5 fruit fly cellular contexts compared by ENCODE assay signal in the genomic region with DNA sequence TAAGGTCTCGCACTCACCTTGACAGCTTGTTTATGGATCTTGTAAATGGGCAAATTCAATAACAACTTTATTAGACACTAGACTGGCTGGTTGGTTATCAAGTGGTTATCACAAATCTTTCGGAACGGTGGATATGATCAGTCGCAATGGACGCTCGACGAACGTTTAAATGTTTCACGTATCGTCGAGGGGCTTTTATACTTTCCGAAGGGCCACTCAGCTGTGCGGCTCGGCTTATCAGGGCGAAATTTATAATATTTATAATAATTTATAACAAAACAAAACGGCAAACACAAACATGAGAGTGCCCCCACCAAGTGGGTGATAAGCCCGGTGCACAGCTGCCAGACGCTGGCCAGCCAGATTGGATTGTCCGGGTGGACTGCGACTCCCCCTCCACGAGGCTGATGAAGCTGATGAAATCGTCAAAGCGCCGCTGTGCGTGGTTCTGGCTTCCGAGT.
TF ChIP-seq lines count a peak whose summit lies in the region.

Gene CG10621 (minus strand): TSS at position 177 of the 461 bp plus-strand sequence.

- no peak for TF ChIP-seq CTCF in whole organism, embryonic (GFP tag; optimal IDR thresholded peaks at IDR 0.05; lab: Kevin White, UChicago)

TF ChIP-seq in whole organism, adult, 20 proteins besides CTCF, POLR2A, EP300 and RAD21:
- TF ChIP-seq tj (GFP tag; optimal IDR thresholded peaks at IDR 0.05; lab: Kevin White, UChicago) (peak; percentile 40), CG14711 (tag; optimal IDR thresholded peaks at IDR 0.05; lab: Kevin White, UChicago) (no peak), CG33017 (tag; optimal IDR thresholded peaks at IDR 0.05; lab: Kevin White, UChicago) (peak; percentile 37), Clk (GFP tag; optimal IDR thresholded peaks at IDR 0.05; lab: Kevin White, UChicago) (peak; percentile 5), kay (GFP tag; lab: Kevin White, UChicago; ENCODE audit: borderline replicate concordance) (peak; percentile 92), cnc (optimal IDR thresholded peaks at IDR 0.05; lab: Kevin White, UChicago) (no peak), CG12768 (GFP tag; optimal IDR thresholded peaks at IDR 0.05; lab: Kevin White, UChicago) (peak; percentile 41), Mnt (GFP tag; optimal IDR thresholded peaks at IDR 0.05; lab: Kevin White, UChicago) (peak; percentile 67), CG11617 (GFP tag; optimal IDR thresholded peaks at IDR 0.05; lab: Kevin White, UChicago) (no peak), cic (GFP tag; optimal IDR thresholded peaks at IDR 0.05; lab: Kevin White, UChicago) (peak; percentile 85)
TF ChIP-seq in whole organism, adult: peak in this region for 7.

TF ChIP-seq in whole organism, embryonic, 481 proteins besides CTCF, POLR2A, EP300 and RAD21 (continues in another document):
- TF ChIP-seq kah (GFP tag; optimal IDR thresholded peaks at IDR 0.05; lab: Kevin White, UChicago) (no peak), caup (GFP tag; optimal IDR thresholded peaks at IDR 0.05; lab: Kevin White, UChicago; ENCODE audit: severe bottlenecking) (peak; percentile 33), Six4 (GFP tag; optimal IDR thresholded peaks at IDR 0.05; lab: Kevin White, UChicago) (no peak), lbe (GFP tag; optimal IDR thresholded peaks at IDR 0.05; lab: Kevin White, UChicago) (peak; percentile 51), maf-S (GFP tag; optimal IDR thresholded peaks at IDR 0.05; lab: Kevin White, UChicago) (no peak), gro (GFP tag; optimal IDR thresholded peaks at IDR 0.05; lab: Kevin White, UChicago) (peak; percentile 37), CG34376 (GFP tag; optimal IDR thresholded peaks at IDR 0.05; lab: Kevin White, UChicago) (peak; percentile 99), Oaz (GFP tag; IDR thresholded peaks at IDR 0.05; lab: Robert Waterston, UW) (no peak), fd3F (GFP tag; optimal IDR thresholded peaks at IDR 0.05; lab: Kevin White, UChicago) (no peak), exex (tag; optimal IDR thresholded peaks at IDR 0.05; lab: Kevin White, UChicago) (peak; percentile 89), CG11695 (GFP tag; IDR thresholded peaks at IDR 0.05; lab: Robert Waterston, UW) (no peak), Camta (GFP tag; optimal IDR thresholded peaks at IDR 0.05; lab: Kevin White, UChicago) (no peak), Eip74EF (GFP tag; optimal IDR thresholded peaks at IDR 0.05; lab: Kevin White, UChicago) (no peak), CG13287 (GFP tag; IDR thresholded peaks at IDR 0.05; lab: Robert Waterston, UW; ENCODE audit: partially characterized antibody) (peak; percentile 29; the same call in 1 of the 2 replicates), fd96Cb (tag; optimal IDR thresholded peaks at IDR 0.05; lab: Kevin White, UChicago) (no peak), CG7556 (GFP tag; optimal IDR thresholded peaks at IDR 0.05; lab: Kevin White, UChicago) (no peak), CG10462 (GFP tag; optimal IDR thresholded peaks at IDR 0.05; lab: Kevin White, UChicago) (no peak), CG4730 (GFP tag; IDR thresholded peaks at IDR 0.05; lab: Robert Waterston, UW) (no peak), CG12104 (GFP tag; optimal IDR thresholded peaks at IDR 0.05; lab: Kevin White, UChicago) (no peak)

TF ChIP-seq in whole organism, prepupa, 60 proteins besides CTCF, POLR2A, EP300 and RAD21 (continues in another document):
- peak; percentile 79 for TF ChIP-seq vri (GFP tag; optimal IDR thresholded peaks at IDR 0.05; lab: Kevin White, UChicago)
- no peak for TF ChIP-seq Blimp-1 (GFP tag; optimal IDR thresholded peaks at IDR 0.05; lab: Kevin White, UChicago)
- no peak for TF ChIP-seq Met (GFP tag; optimal IDR thresholded peaks at IDR 0.05; lab: Kevin White, UChicago)
- no peak for TF ChIP-seq cyc (GFP tag; optimal IDR thresholded peaks at IDR 0.05; lab: Kevin White, UChicago)
- TF ChIP-seq CG3032 (tag; optimal IDR thresholded peaks at IDR 0.05; lab: Kevin White, UChicago): no peak
- no peak for TF ChIP-seq dsx (GFP tag; optimal IDR thresholded peaks at IDR 0.05; lab: Kevin White, UChicago; ENCODE audit: poor library complexity, severe bottlenecking)
- TF ChIP-seq Gug (GFP tag; IDR thresholded peaks at IDR 0.05; lab: Robert Waterston, UW): no peak
- TF ChIP-seq CG3919 (GFP tag; optimal IDR thresholded peaks at IDR 0.05; lab: Kevin White, UChicago): no peak
- no peak for TF ChIP-seq CG15336 (GFP tag; IDR thresholded peaks at IDR 0.05; lab: Robert Waterston, UW)
- no peak for TF ChIP-seq CG11762 (GFP tag; optimal IDR thresholded peaks at IDR 0.05; lab: Kevin White, UChicago; ENCODE audit: insufficient read depth)
- TF ChIP-seq Sox15 (GFP tag; optimal IDR thresholded peaks at IDR 0.05; lab: Kevin White, UChicago): no peak
- TF ChIP-seq CG9139 (GFP tag; optimal IDR thresholded peaks at IDR 0.05; lab: Kevin White, UChicago): no peak
- TF ChIP-seq fd59A (GFP tag; optimal IDR thresholded peaks at IDR 0.05; lab: Kevin White, UChicago): no peak
- no peak for TF ChIP-seq dac (GFP tag; optimal IDR thresholded peaks at IDR 0.05; lab: Kevin White, UChicago)
- TF ChIP-seq Sox102F (GFP tag; optimal IDR thresholded peaks at IDR 0.05; lab: Kevin White, UChicago): peak; percentile 20
- TF ChIP-seq CG11294 (GFP tag; IDR thresholded peaks at IDR 0.05; lab: Robert Waterston, UW): no peak
- TF ChIP-seq acj6 (GFP tag; optimal IDR thresholded peaks at IDR 0.05; lab: Kevin White, UChicago): no peak
- TF ChIP-seq CG6854 (GFP tag; optimal IDR thresholded peaks at IDR 0.05; lab: Kevin White, UChicago): peak; percentile 57
- TF ChIP-seq eg (GFP tag; IDR thresholded peaks at IDR 0.05; lab: Robert Waterston, UW): no peak
- no peak for TF ChIP-seq achi (GFP tag; optimal IDR thresholded peaks at IDR 0.05; lab: Kevin White, UChicago)

TF ChIP-seq in whole organism, pupa, 21 proteins besides CTCF, POLR2A, EP300 and RAD21:
- TF ChIP-seq CG17806 (tag; optimal IDR thresholded peaks at IDR 0.05; lab: Kevin White, UChicago) (no peak), CG8159 (tag; optimal IDR thresholded peaks at IDR 0.05; lab: Kevin White, UChicago) (no peak), CG9948 (tag; optimal IDR thresholded peaks at IDR 0.05; lab: Kevin White, UChicago) (no peak), CG14655 (GFP tag; optimal IDR thresholded peaks at IDR 0.05; lab: Kevin White, UChicago) (no peak), CG8301 (tag; optimal IDR thresholded peaks at IDR 0.05; lab: Kevin White, UChicago) (no peak), CG12605 (GFP tag; IDR thresholded peaks at IDR 0.05; lab: Robert Waterston, UW) (0 out of 2 replicates have a peak, but pooled peaks have one; percentile 26), CG32121 (GFP tag; IDR thresholded peaks at IDR 0.05; lab: Robert Waterston, UW) (no peak; the same call in 1 of the 2 replicates), CG4496 (GFP tag; IDR thresholded peaks at IDR 0.05; lab: Robert Waterston, UW) (no peak), Pif1A (GFP tag; optimal IDR thresholded peaks at IDR 0.05; lab: Kevin White, UChicago) (no peak), fd96Ca (GFP tag; IDR thresholded peaks at IDR 0.05; lab: Robert Waterston, UW) (no peak; the same call in 2 of the 3 replicates), Ets98B (GFP tag; IDR thresholded peaks at IDR 0.05; lab: Robert Waterston, UW) (peak; percentile 21; the same call in 1 of the 2 replicates), CG13204 (GFP tag; optimal IDR thresholded peaks at IDR 0.05; lab: Kevin White, UChicago) (no peak), rn (GFP tag; IDR thresholded peaks at IDR 0.05; lab: Robert Waterston, UW) (no peak), gl (tag; optimal IDR thresholded peaks at IDR 0.05; lab: Kevin White, UChicago) (peak; percentile 32), CG15710 (tag; optimal IDR thresholded peaks at IDR 0.05; lab: Kevin White, UChicago) (no peak), D1 (tag; optimal IDR thresholded peaks at IDR 0.05; lab: Kevin White, UChicago) (no peak), CG34367 (tag; optimal IDR thresholded peaks at IDR 0.05; lab: Kevin White, UChicago) (no peak), EcR (GFP tag; optimal IDR thresholded peaks at IDR 0.05; lab: Kevin White, UChicago) (peak; percentile 57), CG10348 (GFP tag; IDR thresholded peaks at IDR 0.05; lab: Robert Waterston, UW) (no peak), Pif1B (GFP tag; optimal IDR thresholded peaks at IDR 0.05; lab: Kevin White, UChicago) (peak; percentile 12), Snoo (tag; optimal IDR thresholded peaks at IDR 0.05; lab: Kevin White, UChicago) (no peak)

TF ChIP-seq in whole organism, wandering third instar larva, 38 proteins besides CTCF, POLR2A, EP300 and RAD21 (continues in another document):
- no peak for TF ChIP-seq rgr (GFP tag; optimal IDR thresholded peaks at IDR 0.05; lab: Kevin White, UChicago)
- TF ChIP-seq woc (GFP tag; optimal IDR thresholded peaks at IDR 0.05; lab: Kevin White, UChicago): no peak
- peak; percentile 65 for TF ChIP-seq Hnf4 (GFP tag; optimal IDR thresholded peaks at IDR 0.05; lab: Kevin White, UChicago)
- no peak for TF ChIP-seq lola (GFP tag; optimal IDR thresholded peaks at IDR 0.05; lab: Kevin White, UChicago)
- no peak for TF ChIP-seq Abd-B (GFP tag; optimal IDR thresholded peaks at IDR 0.05; lab: Kevin White, UChicago)
- no peak for TF ChIP-seq sv (GFP tag; optimal IDR thresholded peaks at IDR 0.05; lab: Kevin White, UChicago)
- TF ChIP-seq CrebA (GFP tag; optimal IDR thresholded peaks at IDR 0.05; lab: Kevin White, UChicago; ENCODE audit: borderline replicate concordance): no peak
- no peak for TF ChIP-seq jim (GFP tag; optimal IDR thresholded peaks at IDR 0.05; lab: Kevin White, UChicago)
- no peak for TF ChIP-seq pan (optimal IDR thresholded peaks at IDR 0.05; lab: Kevin White, UChicago)
- peak; percentile 18 for TF ChIP-seq Dif (GFP tag; optimal IDR thresholded peaks at IDR 0.05; lab: Kevin White, UChicago; ENCODE audit: partially characterized antibody)
- TF ChIP-seq fru (GFP tag; optimal IDR thresholded peaks at IDR 0.05; lab: Kevin White, UChicago): no peak
- TF ChIP-seq Hr83 (GFP tag; optimal IDR thresholded peaks at IDR 0.05; lab: Kevin White, UChicago; ENCODE audit: poor library complexity, severe bottlenecking): peak; percentile 19
- no peak for TF ChIP-seq brk (GFP tag; optimal IDR thresholded peaks at IDR 0.05; lab: Kevin White, UChicago)
- no peak for TF ChIP-seq Jra (GFP tag; optimal IDR thresholded peaks at IDR 0.05; lab: Kevin White, UChicago)
- no peak for TF ChIP-seq GATAd (GFP tag; optimal IDR thresholded peaks at IDR 0.05; lab: Kevin White, UChicago)
- no peak for TF ChIP-seq CG32264 (GFP tag; optimal IDR thresholded peaks at IDR 0.05; lab: Kevin White, UChicago)
- TF ChIP-seq br (GFP tag; optimal IDR thresholded peaks at IDR 0.05; lab: Kevin White, UChicago): peak; percentile 65
- TF ChIP-seq OdsH (GFP tag; optimal IDR thresholded peaks at IDR 0.05; lab: Kevin White, UChicago): no peak
- no peak for TF ChIP-seq Hr78 (GFP tag; optimal IDR thresholded peaks at IDR 0.05; lab: Kevin White, UChicago)
- peak; percentile 34 for TF ChIP-seq h (GFP tag; optimal IDR thresholded peaks at IDR 0.05; lab: Kevin White, UChicago)
- TF ChIP-seq Vsx2 (GFP tag; optimal IDR thresholded peaks at IDR 0.05; lab: Kevin White, UChicago; ENCODE audit: partially characterized antibody): no peak
- no peak for TF ChIP-seq dsf (GFP tag; optimal IDR thresholded peaks at IDR 0.05; lab: Kevin White, UChicago; ENCODE audit: borderline replicate concordance)
- TF ChIP-seq Dfd (GFP tag; optimal IDR thresholded peaks at IDR 0.05; lab: Kevin White, UChicago): no peak
- no peak for TF ChIP-seq psq (GFP tag; optimal IDR thresholded peaks at IDR 0.05; lab: Kevin White, UChicago)
